Fruit fly (Drosophila melanogaster) whole organism, embryonic: ENCODE results near the gene Drice.

Experiments used
- Awh ChIP-seq: fragments of 200-800 bp; sonication (Bioruptor generic); IDR thresholded peaks from 2 replicates; pipeline ENCODE4, ENCODE4 v1.3.6; 2022; ENCODE audit warnings: missing biosample characterization, missing genetic modification characterization
- CG11247 ChIP-seq: fragments of 200-800 bp; sonication (Bioruptor generic); IDR thresholded peaks from 2 replicates; pipeline ENCODE4 v1.3.6; 2022; ENCODE audit warnings: missing biosample characterization, missing genetic modification characterization
- CG11560 ChIP-seq: fragments of 200-800 bp; sonication (Bioruptor generic); IDR thresholded peaks from 3 replicates; pipeline ENCODE4 v1.3.6; 2022; ENCODE audit warnings: missing biosample characterization, missing genetic modification characterization
- CG12391 ChIP-seq: fragments of 200-800 bp; sonication (Bioruptor generic); optimal IDR thresholded peaks from 3 replicates; lab custom pipeline; 2018; ENCODE audit warnings: missing biosample characterization, mild to moderate bottlenecking, missing genetic modification characterization, moderate library complexity
- CG1832 ChIP-seq: fragments of 200-800 bp; sonication (Bioruptor generic); optimal IDR thresholded peaks from 2 replicates; lab custom pipeline; 2017; ENCODE audit warnings: missing biosample characterization, mild to moderate bottlenecking, missing genetic modification characterization, inconsistent platforms
- CG2116 ChIP-seq: fragments of 200-800 bp; sonication (Bioruptor generic); optimal IDR thresholded peaks from 3 replicates; lab custom pipeline; 2018; ENCODE audit warnings: missing biosample characterization, mild to moderate bottlenecking, missing genetic modification characterization
- CG2199 ChIP-seq: fragments of 200-800 bp; sonication (Bioruptor generic); IDR thresholded peaks from 3 replicates; pipeline ENCODE4 v1.3.6; 2022; ENCODE audit warnings: missing biosample characterization, missing genetic modification characterization
- CG3407 ChIP-seq: fragments of 200-800 bp; sonication (Bioruptor generic); optimal IDR thresholded peaks from 2 replicates; lab custom pipeline; 2018; ENCODE audit warnings: missing biosample characterization, mild to moderate bottlenecking, missing genetic modification characterization
- CG34422 ChIP-seq: fragments of 200-800 bp; sonication (Bioruptor generic); IDR thresholded peaks from 3 replicates; pipeline ENCODE4 v1.3.6; 2022; ENCODE audit warnings: missing biosample characterization, missing genetic modification characterization
- CG43689 ChIP-seq: fragments of 200-800 bp; sonication (Bioruptor generic); IDR thresholded peaks from 2 replicates; pipeline ENCODE4 v1.3.6; 2022; ENCODE audit warnings: missing biosample characterization, missing genetic modification characterization
- CG6689 ChIP-seq: fragments of 200-800 bp; sonication (Bioruptor generic); IDR thresholded peaks from 2 replicates; pipeline ENCODE4 v1.3.6; 2022; ENCODE audit warnings: missing biosample characterization, missing genetic modification characterization
- CG6791 ChIP-seq: fragments of 200-800 bp; sonication (Bioruptor generic); IDR thresholded peaks from 3 replicates; pipeline ENCODE4 v1.3.6; 2022; ENCODE audit warnings: missing biosample characterization, missing genetic modification characterization; ENCODE audit not compliant: partially characterized antibody
- CG7928 ChIP-seq: fragments of 200-800 bp; sonication (Bioruptor generic); optimal IDR thresholded peaks from 2 replicates; lab custom pipeline; 2017; ENCODE audit warnings: missing biosample characterization, mild to moderate bottlenecking, missing genetic modification characterization
- CG7987 ChIP-seq: fragments of 200-800 bp; sonication (Bioruptor generic); optimal IDR thresholded peaks from 2 replicates; lab custom pipeline; 2018; ENCODE audit warnings: missing biosample characterization, mild to moderate bottlenecking, missing genetic modification characterization, moderate library complexity
- CHES-1-like ChIP-seq: fragments of 200-800 bp; sonication (Bioruptor generic); optimal IDR thresholded peaks from 2 replicates; lab custom pipeline; 2016; ENCODE audit warnings: missing biosample characterization, missing genetic modification characterization
- Camta ChIP-seq: fragments of 200-800 bp; sonication (Bioruptor generic); optimal IDR thresholded peaks from 2 replicates; lab custom pipeline; 2016; ENCODE audit warnings: missing biosample characterization, missing genetic modification characterization
- Elba2 ChIP-seq: fragments of 200-800 bp; sonication (Bioruptor generic); optimal IDR thresholded peaks from 3 replicates; lab custom pipeline; 2016; ENCODE audit warnings: missing biosample characterization, missing genetic modification characterization
- Hmx ChIP-seq: fragments of 200-800 bp; sonication (Bioruptor generic); optimal IDR thresholded peaks from 2 replicates; lab custom pipeline; 2016; ENCODE audit warnings: missing biosample characterization, missing genetic modification characterization
- Lhr ChIP-seq: fragments of 200-800 bp; sonication (Bioruptor generic); optimal IDR thresholded peaks from 3 replicates; lab custom pipeline; 2017; ENCODE audit warnings: mild to moderate bottlenecking, missing biosample characterization, missing genetic modification reagents, missing genetic modification characterization
- Med ChIP-seq: fragments of 200-800 bp; sonication (Bioruptor generic); peaks from one replicate; lab custom pipeline; 2016; ENCODE audit warnings: missing biosample characterization, missing genetic modification characterization, mild to moderate bottlenecking, inconsistent platforms, moderate library complexity
- Mrtf ChIP-seq: fragments of 200-800 bp; sonication (Bioruptor generic); IDR thresholded peaks from 3 replicates; pipeline ENCODE4 v1.3.6; 2022; ENCODE audit warnings: missing biosample characterization, missing genetic modification characterization
- Opbp ChIP-seq: fragments of 200-800 bp; sonication (Bioruptor generic); IDR thresholded peaks from 3 replicates; pipeline ENCODE4 v1.3.6; 2022; ENCODE audit warnings: missing biosample characterization, missing genetic modification characterization; ENCODE audit not compliant: partially characterized antibody
- Ravus ChIP-seq: fragments of 200-800 bp; sonication (Bioruptor generic); IDR thresholded peaks from 2 replicates; pipeline ENCODE4 v1.3.6; 2022; ENCODE audit warnings: missing biosample characterization, missing genetic modification characterization
- Rx ChIP-seq: fragments of 200-800 bp; sonication (Bioruptor generic); IDR thresholded peaks from 2 replicates; pipeline ENCODE4 v1.3.6; 2022; ENCODE audit warnings: missing biosample characterization, missing genetic modification characterization
- Ssrp ChIP-seq: fragments of 200-800 bp; sonication (Bioruptor generic); optimal IDR thresholded peaks from 2 replicates; lab custom pipeline; 2018; ENCODE audit warnings: missing biosample characterization, mild to moderate bottlenecking, missing genetic modification characterization, moderate library complexity
- Tbp ChIP-seq: fragments of >200 bp; optimal IDR thresholded peaks from 2 replicates; lab custom pipeline; 2018; ENCODE audit warnings: missing biosample characterization, missing genetic modification characterization
- Trl ChIP-seq, 3 experiments: fragments of >200 bp in 2 of 3; fragments of 200-800 bp in 1 of 3; sonication (Bioruptor generic) in 1 of 3; optimal IDR thresholded peaks; 2 replicates in 1 of 3; 3 replicates in 2 of 3; lab custom pipeline; 2016 to 2017; ENCODE audit warnings: missing biosample characterization in 1 of 3, missing genetic modification characterization in 1 of 3
- Vsx1 ChIP-seq: fragments of 200-800 bp; sonication (Bioruptor generic); optimal IDR thresholded peaks from 2 replicates; lab custom pipeline; 2017; ENCODE audit warnings: missing biosample characterization, mild to moderate bottlenecking, missing genetic modification characterization, missing genetic modification reagents
- Xbp1 ChIP-seq: fragments of 200-800 bp; sonication (Bioruptor generic); optimal IDR thresholded peaks from 3 replicates; lab custom pipeline; 2016; ENCODE audit warnings: missing biosample characterization, mild to moderate bottlenecking, missing genetic modification characterization
- ara ChIP-seq: fragments of 200-800 bp; sonication (Bioruptor generic); IDR thresholded peaks from 2 replicates; pipeline ENCODE4 v1.3.6; 2022; ENCODE audit warnings: missing biosample characterization, missing genetic modification characterization
- bigmax ChIP-seq: fragments of 200-800 bp; sonication (Bioruptor generic); optimal IDR thresholded peaks from 2 replicates; lab custom pipeline; 2018; ENCODE audit warnings: missing biosample characterization, mild to moderate bottlenecking, missing genetic modification characterization
- cad ChIP-seq: fragments of >200 bp; optimal IDR thresholded peaks from 2 replicates; lab custom pipeline; 2017; ENCODE audit warnings: missing biosample characterization, missing genetic modification characterization
- cg ChIP-seq: fragments of 200-800 bp; sonication (Bioruptor generic); optimal IDR thresholded peaks from 3 replicates; lab custom pipeline; 2019; ENCODE audit warnings: missing biosample characterization, mild to moderate bottlenecking, missing genetic modification characterization, moderate library complexity
- ci ChIP-seq: fragments of 200-800 bp; sonication (Bioruptor generic); IDR thresholded peaks from 3 replicates; pipeline ENCODE4 v1.3.6; 2022; ENCODE audit warnings: missing biosample characterization, missing genetic modification characterization
- dan ChIP-seq: fragments of 200-800 bp; sonication (Bioruptor generic); IDR thresholded peaks from 2 replicates; pipeline ENCODE4 v1.3.6; 2022; ENCODE audit warnings: missing biosample characterization, missing genetic modification characterization
- esg ChIP-seq: fragments of 200-800 bp; sonication (Bioruptor generic); conservative IDR thresholded peaks from 2 replicates; pipeline ENCODE4 v1.3.6; 2022; ENCODE audit warnings: missing biosample characterization, missing genetic modification characterization
- fru ChIP-seq: fragments of >200 bp; optimal IDR thresholded peaks from 2 replicates; lab custom pipeline; 2017
- gce ChIP-seq: fragments of 200-800 bp; sonication (Bioruptor generic); IDR thresholded peaks from 3 replicates; pipeline ENCODE4 v1.3.6; 2022; ENCODE audit warnings: missing biosample characterization, missing genetic modification characterization
- hkb ChIP-seq, 2 experiments: fragments of 200-800 bp in 1 of 2; fragments of >200 bp in 1 of 2; sonication (Bioruptor generic) in 1 of 2; IDR thresholded peaks in 1 of 2; optimal IDR thresholded peaks in 1 of 2; 2 replicates each; pipeline versions ENCODE4 v1.3.6 to Lab custom; 2017 to 2022; ENCODE audit warnings: missing biosample characterization in 1 of 2, missing genetic modification characterization in 1 of 2
- kni ChIP-seq: fragments of 200-800 bp; sonication (Bioruptor generic); optimal IDR thresholded peaks from 3 replicates; lab custom pipeline; 2017; ENCODE audit warnings: mild to moderate bottlenecking, missing biosample characterization, missing genetic modification reagents, missing genetic modification characterization
- nmo ChIP-seq: fragments of 200-800 bp; sonication (Bioruptor generic); optimal IDR thresholded peaks from 2 replicates; lab custom pipeline; 2018; ENCODE audit warnings: missing biosample characterization, mild to moderate bottlenecking, missing genetic modification characterization, moderate library complexity
- ro ChIP-seq: fragments of 200-800 bp; sonication (Bioruptor generic); IDR thresholded peaks from 2 replicates; pipeline ENCODE4 v1.3.6; 2022; ENCODE audit warnings: missing biosample characterization, missing genetic modification characterization
- row ChIP-seq: fragments of 200-800 bp; sonication (Bioruptor generic); IDR thresholded peaks from 3 replicates; pipeline ENCODE4 v1.3.6; 2022; ENCODE audit warnings: missing biosample characterization, missing genetic modification characterization
- run ChIP-seq: fragments of 200-800 bp; sonication (Bioruptor generic); optimal IDR thresholded peaks from 3 replicates; lab custom pipeline; 2018; ENCODE audit warnings: missing biosample characterization, mild to moderate bottlenecking, missing genetic modification characterization
- sna ChIP-seq: fragments of 200-800 bp; sonication (Bioruptor generic); IDR thresholded peaks from 2 replicates; pipeline ENCODE4 v1.3.6; 2022; ENCODE audit warnings: missing biosample characterization, missing genetic modification characterization; ENCODE audit not compliant: partially characterized antibody
- sob ChIP-seq: fragments of 200-800 bp; sonication (Bioruptor generic); IDR thresholded peaks from 2 replicates; pipeline ENCODE4 v1.3.6; 2022; ENCODE audit warnings: missing biosample characterization, missing genetic modification characterization
- ssp ChIP-seq: fragments of 200-800 bp; sonication (Bioruptor generic); IDR thresholded peaks from 2 replicates; pipeline ENCODE4 v1.3.6; 2022; ENCODE audit warnings: missing biosample characterization, missing genetic modification characterization
- wdn ChIP-seq: fragments of 200-800 bp; sonication (Bioruptor generic); IDR thresholded peaks from 2 replicates; pipeline ENCODE4 v1.3.6; 2022; ENCODE audit warnings: missing biosample characterization, missing genetic modification characterization
- zfh1 ChIP-seq: fragments of 200-800 bp; sonication (Bioruptor generic); IDR thresholded peaks from 3 replicates; pipeline ENCODE4 v1.3.6; 2022; ENCODE audit warnings: missing biosample characterization, missing genetic modification characterization

Drice gene

dm6 chr3R:29841293-29841791 is 41.9 kb downstream of the Drice start, which contains the start of gene Cad99C (continued):
- TF ChIP-seq Tbp, result no peak
- TF ChIP-seq Elba2 (GFP tag; lab: Kevin White, UChicago), result no peak
- no peak for TF ChIP-seq CG2116 (GFP tag; lab: Kevin White, UChicago)
- TF ChIP-seq kni (GFP tag; lab: Kevin White, UChicago), result peak; percentile 95
- 0 out of 3 replicates have a peak, but pooled peaks have one; percentile 14 for TF ChIP-seq gce (GFP tag; lab: Robert Waterston, UW)
- TF ChIP-seq esg (GFP tag; lab: Robert Waterston, UW), result peak; percentile 38; the same call in 1 of the 2 replicates
- peak; percentile 36; the same call in 1 of the 2 replicates for TF ChIP-seq sob (GFP tag; lab: Robert Waterston, UW)
- no peak for TF ChIP-seq ro (GFP tag; lab: Robert Waterston, UW)
- TF ChIP-seq CG3407 (GFP tag; lab: Kevin White, UChicago), result no peak
- peak; percentile 51 for TF ChIP-seq Vsx1 (GFP tag; lab: Kevin White, UChicago)
- TF ChIP-seq Ravus, result no peak
- no peak for TF ChIP-seq dan (GFP tag; lab: Robert Waterston, UW)
- TF ChIP-seq CG6791 (GFP tag; lab: Robert Waterston, UW), result peak; percentile 22; the same call in 1 of the 3 replicates
- TF ChIP-seq Camta, result no peak
- TF ChIP-seq run, result no peak
- TF ChIP-seq cg (GFP tag; lab: Kevin White, UChicago), result peak; percentile 96
- TF ChIP-seq bigmax, result no peak
- TF ChIP-seq Opbp (GFP tag; lab: Robert Waterston, UW), result peak; percentile 57; the same call in 2 of the 3 replicates
- no peak for TF ChIP-seq Lhr (GFP tag; lab: Kevin White, UChicago)
- no peak for TF ChIP-seq wdn (GFP tag; lab: Robert Waterston, UW)
- no peak for TF ChIP-seq CHES-1-like
- peak; percentile 38 for TF ChIP-seq CG7987
- no peak for TF ChIP-seq Trl (optimal IDR thresholded peaks at IDR 0.05; lab: Kevin White, UChicago)
- peak; percentile 28 for TF ChIP-seq Trl (GFP tag; optimal IDR thresholded peaks at IDR 0.05; lab: Kevin White, UChicago)
- peak; percentile 84 for TF ChIP-seq CG2199 (GFP tag; lab: Robert Waterston, UW)
- no peak for TF ChIP-seq cad
- no peak for TF ChIP-seq CG1832 (GFP tag; lab: Kevin White, UChicago)
- TF ChIP-seq sna (GFP tag; lab: Robert Waterston, UW), result 0 out of 2 replicates have a peak, but pooled peaks have one; percentile 43
- no peak for TF ChIP-seq CG7928 (GFP tag; lab: Kevin White, UChicago)

DNA sequence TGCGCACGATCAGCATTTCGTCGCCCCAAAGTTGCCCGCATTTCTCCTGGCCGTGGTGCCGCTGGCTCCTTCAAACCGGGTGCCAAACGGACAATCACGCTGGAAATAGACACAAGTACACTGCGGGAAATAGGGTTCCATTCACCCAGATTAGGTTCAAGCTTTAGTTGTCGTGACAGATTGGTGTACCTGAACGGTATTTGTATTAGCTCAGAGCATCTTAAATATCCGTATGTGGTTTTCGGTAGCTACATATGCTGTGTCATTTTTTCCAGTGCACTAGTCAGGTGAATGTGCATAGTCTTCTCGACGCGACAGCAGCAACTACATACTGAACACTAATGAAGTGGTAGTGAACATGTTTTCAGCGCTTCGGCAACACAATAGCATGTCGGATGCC is 47.7 kb downstream of the Drice start:
- 0 out of 2 replicates have a peak, but pooled peaks have one; percentile 7 for TF ChIP-seq CG11247 (GFP tag; lab: Robert Waterston, UW)
- TF ChIP-seq gce (GFP tag; lab: Robert Waterston, UW), result peak; percentile 54; the same call in 1 of the 3 replicates
- 0 out of 3 replicates have a peak, but pooled peaks have one; percentile 29 for TF ChIP-seq row (GFP tag; lab: Robert Waterston, UW)
- peak; percentile 26; the same call in 1 of the 2 replicates for TF ChIP-seq Rx (GFP tag; lab: Robert Waterston, UW)
- no peak for TF ChIP-seq Hmx (GFP tag; lab: Kevin White, UChicago)
- peak; percentile 35; the same call in 1 of the 2 replicates for TF ChIP-seq Awh (GFP tag; lab: Robert Waterston, UW)
- peak; percentile 74 for TF ChIP-seq Med (GFP tag; lab: Kevin White, UChicago)
- peak; percentile 23; the same call in 1 of the 2 replicates for TF ChIP-seq CG6689 (GFP tag; lab: Robert Waterston, UW)
- TF ChIP-seq fru (lab: Kevin White, UChicago), result no peak
- 0 out of 3 replicates have a peak, but pooled peaks have one; percentile 19 for TF ChIP-seq zfh1
- TF ChIP-seq ci (GFP tag; lab: Robert Waterston, UW), result peak; percentile 48; the same call in 1 of the 3 replicates
- 0 out of 3 replicates have a peak, but pooled peaks have one; percentile 28 for TF ChIP-seq Mrtf (GFP tag; lab: Robert Waterston, UW)
- 0 out of 3 replicates have a peak, but pooled peaks have one; percentile 13 for TF ChIP-seq CG11560 (tag; lab: Robert Waterston, UW)
- peak; percentile 26; the same call in 1 of the 2 replicates for TF ChIP-seq ssp (GFP tag; lab: Robert Waterston, UW)
- TF ChIP-seq hkb (optimal IDR thresholded peaks at IDR 0.05; lab: Kevin White, UChicago), result no peak
- TF ChIP-seq hkb (GFP tag; IDR thresholded peaks at IDR 0.05; lab: Robert Waterston, UW), result 0 out of 2 replicates have a peak, but pooled peaks have one; percentile 18
- peak; percentile 13 for TF ChIP-seq Xbp1
- TF ChIP-seq nmo (GFP tag; lab: Kevin White, UChicago), result peak; percentile 30
- peak; percentile 51; the same call in 1 of the 2 replicates for TF ChIP-seq ara (GFP tag; lab: Robert Waterston, UW)
- peak; percentile 10 for TF ChIP-seq CG12391 (tag; lab: Kevin White, UChicago)
- TF ChIP-seq Ssrp (tag; lab: Kevin White, UChicago), result peak; percentile 15
- 0 out of 3 replicates have a peak, but pooled peaks have one; percentile 32 for TF ChIP-seq CG34422 (GFP tag; lab: Robert Waterston, UW)
- no peak for TF ChIP-seq CG43689 (GFP tag; lab: Robert Waterston, UW)
